Worm (Caenorhabditis elegans): ENCODE results near the gene T25E12.16.

DNA sequence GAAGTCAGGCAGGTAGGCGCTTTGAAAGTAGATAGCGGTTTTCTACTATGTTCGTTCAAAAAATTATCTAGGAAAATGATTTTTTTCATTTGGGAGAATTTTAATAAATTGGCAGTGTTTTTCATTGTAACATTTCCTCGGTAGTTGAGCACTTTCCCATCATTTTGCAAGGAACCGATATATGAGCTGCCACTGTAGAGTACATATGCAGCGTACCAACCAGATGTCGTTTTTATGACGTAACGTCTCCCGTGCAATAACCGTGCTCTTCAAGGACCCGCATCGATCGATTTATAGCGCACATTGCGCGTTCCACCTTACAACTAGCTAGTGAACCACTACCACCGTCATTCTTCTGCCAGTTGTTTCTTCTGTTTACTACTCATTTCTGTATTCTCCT is 8.5 kb upstream of the T25E12.16 start, which contains the start of gene T25E12.6:
- no peak for TF ChIP-seq ama-1 (optimal IDR thresholded peaks at IDR 0.05)
- no peak for TF ChIP-seq B0310.2 (tag; optimal IDR thresholded peaks at IDR 0.05)
- no peak for TF ChIP-seq ceh-36 (tag; optimal IDR thresholded peaks at IDR 0.05)
- TF ChIP-seq tbx-37 (GFP tag; conservative IDR thresholded peaks at IDR 0.05), result no peak
